Fruit fly (Drosophila melanogaster): ENCODE measurements around the gene MagR.
A peak's percentile ranks its signal among the peaks of the same experiment; 100 is the strongest.

Gene MagR

DNA sequence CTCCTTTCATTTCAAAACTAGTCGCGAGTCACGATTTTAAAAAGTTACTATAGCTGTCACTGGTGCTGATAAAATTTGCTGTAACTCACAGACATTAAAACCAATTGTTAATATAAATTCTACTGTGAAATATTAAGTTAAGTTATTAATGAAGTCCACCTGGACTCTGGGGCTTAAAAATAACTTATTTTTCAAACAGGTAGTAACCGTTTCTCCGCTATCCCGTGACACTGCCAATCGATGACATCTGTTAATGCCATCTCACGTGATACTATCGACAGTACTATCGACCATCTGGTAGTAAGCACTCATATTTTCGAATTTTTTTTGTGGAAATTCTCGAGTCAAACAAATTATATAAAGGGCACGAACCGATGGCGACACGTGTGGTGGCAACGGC lies at the start of gene MagR, which contains the start of gene CG12379:
Gene MagR (plus strand): TSS at position 276 of the 400 bp plus-strand sequence.
Gene CG12379 (minus strand): TSS at position 2 of the 400 bp plus-strand sequence.
- TF ChIP-seq noc (tag; optimal IDR thresholded peaks at IDR 0.05), result peak; percentile 76

DNA sequence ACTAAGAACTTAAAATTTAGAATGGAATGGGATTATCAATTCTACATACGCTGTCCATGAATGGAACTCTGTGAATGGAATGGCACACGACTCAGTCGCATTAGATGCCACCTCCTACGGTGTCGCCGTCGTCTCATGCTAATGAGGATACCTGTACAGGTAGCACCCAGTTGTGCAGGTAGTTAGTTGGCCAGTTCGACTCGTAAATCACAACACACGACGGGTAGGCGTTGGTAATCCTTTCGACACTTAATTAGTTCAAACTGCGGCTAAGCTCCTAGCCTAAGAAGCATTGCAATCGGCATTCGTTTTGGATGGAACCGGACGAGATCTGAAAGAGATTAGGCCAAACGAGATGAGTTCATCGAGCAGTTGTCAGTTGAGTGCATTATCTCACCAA lies 49.7 kb upstream of the MagR start:
- TF ChIP-seq noc (tag; optimal IDR thresholded peaks at IDR 0.05), result no peak

DNA sequence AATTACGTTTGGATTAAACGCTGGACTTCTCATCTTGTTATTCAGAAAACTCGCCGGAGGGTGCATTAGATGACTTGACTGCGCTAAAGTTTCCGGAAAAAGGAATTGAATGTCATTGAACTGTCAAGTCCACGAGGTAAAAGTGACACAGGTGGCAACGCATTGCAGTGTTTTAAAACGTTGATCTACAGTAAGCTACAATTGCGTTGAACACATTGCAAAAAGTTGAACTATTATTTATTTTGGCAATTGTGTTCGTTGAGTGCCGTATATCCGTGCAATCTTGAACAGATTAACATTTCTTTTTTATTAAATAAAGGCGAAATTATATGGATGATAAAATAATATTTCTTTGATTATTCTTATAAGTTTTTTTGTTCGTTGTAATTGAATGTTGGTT lies 45.3 kb upstream of the MagR start, which contains the start of gene CG15599:
Gene CG15599 (minus strand): TSS at position 101 of the 400 bp plus-strand sequence.
- no peak for TF ChIP-seq noc (tag; optimal IDR thresholded peaks at IDR 0.05)

DNA sequence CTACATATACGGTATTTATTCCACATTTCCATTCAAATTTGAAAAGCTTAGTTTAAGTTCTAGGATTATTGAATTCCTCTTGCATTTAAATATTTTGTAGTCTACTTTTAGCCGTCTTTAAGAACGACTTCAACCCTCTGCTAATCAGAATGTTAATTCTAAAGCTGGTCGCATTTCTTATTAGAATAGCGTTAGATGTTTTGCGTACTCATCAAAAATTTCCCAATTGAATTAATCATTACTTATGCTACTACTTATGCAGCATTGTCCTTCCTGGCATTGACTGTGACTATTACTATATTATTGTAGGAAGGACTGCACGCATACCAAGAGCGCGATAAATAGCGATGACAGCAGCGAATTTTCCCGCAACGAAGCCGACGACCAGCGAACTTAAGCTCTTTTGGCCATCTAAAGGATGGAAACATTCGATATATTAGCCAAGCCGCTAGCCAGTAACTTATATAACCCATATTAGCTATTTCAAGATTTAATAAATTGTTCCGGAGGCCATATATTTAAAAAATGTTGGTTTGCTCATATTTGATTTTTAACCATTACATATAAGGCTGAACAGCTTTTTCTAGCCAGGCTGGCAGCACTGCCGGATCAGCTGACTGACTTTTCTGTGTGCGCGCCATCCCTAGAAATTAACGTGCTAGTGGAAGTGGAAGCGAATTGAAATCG lies 37.1 kb upstream of the MagR start, which contains the start of gene CG8128:
Gene CG8128 (plus strand): TSS at position 641 of the 687 bp plus-strand sequence.
- TF ChIP-seq noc (tag; optimal IDR thresholded peaks at IDR 0.05), result no peak

DNA sequence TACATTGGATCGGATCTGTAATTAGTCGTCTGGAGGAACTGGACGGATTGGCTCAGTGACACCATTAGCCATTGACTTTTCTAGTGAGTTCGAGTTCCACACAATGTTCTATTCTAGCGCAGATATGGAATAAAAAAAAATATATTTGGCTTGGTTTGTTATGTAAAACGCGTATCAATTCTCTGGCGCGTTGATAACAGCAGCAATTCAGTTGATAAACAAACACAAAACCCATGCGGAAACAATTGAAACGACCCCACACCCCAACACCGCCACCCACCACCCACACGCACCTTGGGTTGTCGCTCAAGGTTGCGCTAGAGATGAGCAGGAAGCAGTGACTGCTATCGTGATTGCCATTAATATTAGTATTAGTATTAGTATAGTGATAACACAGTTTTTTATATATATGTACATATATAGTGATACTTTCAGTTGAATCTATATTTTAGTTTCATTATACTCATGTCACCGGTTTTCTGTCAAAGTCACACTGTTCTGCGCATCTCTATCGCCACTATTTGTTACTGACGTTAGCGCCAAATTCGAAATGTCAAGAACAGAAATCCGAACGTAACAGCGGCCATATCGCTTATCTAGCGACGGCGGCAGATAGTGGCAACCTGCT lies 36.4 kb upstream of the MagR start:
- TF ChIP-seq noc (tag; optimal IDR thresholded peaks at IDR 0.05), result peak; percentile 94

DNA sequence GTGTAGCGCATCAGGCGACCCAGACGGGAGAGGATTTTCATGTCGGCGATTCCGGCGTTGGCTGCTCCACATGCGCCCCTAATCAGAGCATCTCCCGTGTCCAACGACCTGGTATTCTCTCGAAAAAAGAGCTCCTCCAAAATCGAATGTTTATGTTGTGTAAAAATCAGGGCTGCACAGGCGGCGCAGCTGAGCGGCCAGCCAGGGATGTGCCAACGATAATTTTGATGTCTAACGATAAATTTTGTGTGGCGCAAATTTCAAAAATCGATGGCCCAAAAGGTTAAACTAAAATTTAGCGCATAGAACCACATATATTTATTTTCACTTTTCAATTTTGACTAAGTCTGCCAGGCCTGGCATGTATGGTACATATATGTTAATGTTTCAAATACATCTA lies 33.0 kb upstream of the MagR start, which contains the start of gene CG9240:
Gene CG9240 (minus strand): TSS at position 213 of the 400 bp plus-strand sequence.
- TF ChIP-seq noc (tag; optimal IDR thresholded peaks at IDR 0.05), result no peak

DNA sequence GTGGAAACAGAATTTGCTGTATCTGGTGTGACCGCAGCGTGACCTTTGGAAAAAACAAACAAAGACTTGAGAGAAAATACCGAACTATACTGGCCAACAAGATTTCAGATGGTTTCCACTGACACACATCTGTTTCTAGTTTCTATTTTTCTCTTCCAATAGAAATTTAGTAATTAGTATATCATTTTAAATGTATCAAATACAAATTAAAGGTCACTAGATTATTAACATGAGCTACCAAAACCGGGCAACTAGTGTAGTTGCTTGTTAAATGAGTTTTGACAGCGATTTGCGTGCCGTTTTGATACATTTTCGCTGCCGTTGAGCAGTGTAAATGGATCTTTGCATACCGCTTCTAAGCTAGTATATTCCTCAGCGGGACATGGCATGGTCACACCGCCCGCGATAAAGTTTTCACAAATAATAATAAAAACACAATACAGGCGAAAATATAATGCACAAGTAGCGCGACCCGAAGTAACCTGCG lies 30.3 kb upstream of the MagR start, which contains the start of the genes Pis and Hap40:
Gene Pis (minus strand): TSS at position 51 of the 487 bp plus-strand sequence.
Gene Hap40 (plus strand): TSS at position 406 of the 487 bp plus-strand sequence.
- TF ChIP-seq noc (tag; optimal IDR thresholded peaks at IDR 0.05), result peak; percentile 38

DNA sequence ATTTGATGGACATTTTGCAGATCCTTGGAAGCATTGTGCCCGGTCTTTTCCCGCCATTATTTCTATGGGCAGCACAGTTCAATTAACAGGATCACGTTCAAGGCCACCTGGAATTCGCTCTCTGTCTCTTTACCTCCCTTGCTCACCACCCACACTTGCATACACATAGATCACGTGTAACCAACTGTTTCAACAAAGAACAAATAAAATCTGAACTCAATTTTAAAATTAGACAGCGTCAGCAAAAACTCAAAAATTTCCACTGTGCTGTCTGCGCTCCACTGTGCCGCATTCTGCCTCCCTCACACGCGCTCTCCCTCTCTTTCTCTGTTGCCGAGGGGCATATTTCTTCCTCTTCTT lies 24.5 kb upstream of the MagR start:
- TF ChIP-seq noc (tag; optimal IDR thresholded peaks at IDR 0.05), result no peak

DNA sequence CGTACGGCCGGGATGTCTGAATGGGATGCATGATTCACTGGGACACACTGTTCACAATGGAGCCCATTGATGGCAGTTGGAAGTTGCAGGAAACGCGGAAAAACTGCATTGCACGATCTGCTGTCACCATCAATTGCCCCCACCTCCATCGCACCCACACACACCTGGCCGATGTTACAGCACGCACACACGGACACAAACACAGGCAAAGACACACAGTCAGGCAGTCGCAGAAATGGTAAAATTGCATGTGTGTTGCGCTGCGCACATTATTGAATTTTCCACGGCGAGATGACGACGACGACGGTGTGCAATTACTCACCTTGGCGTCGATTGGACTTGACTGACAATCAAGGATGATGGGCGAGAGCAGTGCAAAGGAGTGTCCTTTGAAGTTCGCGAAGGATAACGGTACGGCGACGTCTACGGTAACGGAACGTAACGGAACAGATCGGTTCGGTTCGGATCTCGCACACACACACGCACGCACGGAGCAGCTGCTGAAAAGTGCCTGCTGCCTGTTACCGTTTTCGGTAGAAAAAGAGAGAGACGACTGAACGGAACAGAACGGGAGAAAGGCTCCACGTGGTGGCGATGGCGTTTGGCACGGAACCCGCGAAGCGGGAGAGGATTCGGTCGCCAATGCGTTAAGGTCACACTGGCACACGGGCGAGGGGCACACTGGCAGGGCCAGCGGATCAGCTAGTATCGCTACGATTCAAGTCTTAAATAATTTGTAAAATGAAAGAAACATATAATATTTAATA lies 23.9 kb upstream of the MagR start, which contains the start of the genes CG9281 and CG15601:
Gene CG9281 (minus strand): TSS at position 556 of the 767 bp plus-strand sequence.
Gene CG15601 (plus strand): TSS at position 664 of the 767 bp plus-strand sequence.
- TF ChIP-seq noc (tag; optimal IDR thresholded peaks at IDR 0.05), result no peak

DNA sequence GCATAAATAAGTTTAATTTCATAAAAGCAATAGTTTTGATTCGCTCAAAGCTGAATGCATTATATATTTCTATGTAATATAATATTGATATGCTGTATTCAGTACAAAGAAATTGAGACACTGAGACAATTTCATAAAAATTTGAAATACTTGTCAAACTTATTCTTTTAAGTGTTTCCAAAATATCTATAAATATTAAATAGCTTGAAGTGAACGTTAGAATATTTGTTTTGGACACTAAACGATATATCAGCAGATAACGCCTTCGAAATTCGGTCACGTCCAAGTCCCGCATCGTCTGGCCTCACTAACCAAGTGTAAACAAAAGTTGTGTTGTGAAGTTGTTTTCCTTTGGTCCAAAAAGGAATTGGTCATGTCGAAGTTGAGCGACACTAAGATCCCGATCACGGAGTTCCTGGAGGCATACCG lies 23.3 kb upstream of the MagR start:
- no peak for TF ChIP-seq noc (tag; optimal IDR thresholded peaks at IDR 0.05)

DNA sequence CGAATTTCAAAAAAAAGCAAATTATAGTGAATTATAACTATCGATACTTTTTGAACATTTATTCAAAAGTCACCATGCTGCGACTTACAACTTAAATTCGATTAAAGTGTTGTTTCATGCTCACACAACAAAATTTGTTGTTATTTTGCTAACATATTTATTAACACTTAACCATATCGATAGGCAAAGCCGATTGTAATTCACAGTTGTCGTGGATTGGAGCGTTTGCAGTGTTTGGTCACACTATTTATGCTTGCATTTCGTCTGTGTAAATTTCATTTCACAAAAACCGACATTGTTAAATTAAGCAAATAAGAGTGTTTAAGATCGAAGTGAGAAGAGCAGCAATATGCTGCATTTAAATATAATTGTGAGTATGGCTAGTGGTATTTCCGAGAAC lies 21.7 kb upstream of the MagR start, which contains the start of gene HUWE1:
Gene HUWE1 (plus strand): TSS at position 220 of the 400 bp plus-strand sequence.
- no peak for TF ChIP-seq noc (tag; optimal IDR thresholded peaks at IDR 0.05)

DNA sequence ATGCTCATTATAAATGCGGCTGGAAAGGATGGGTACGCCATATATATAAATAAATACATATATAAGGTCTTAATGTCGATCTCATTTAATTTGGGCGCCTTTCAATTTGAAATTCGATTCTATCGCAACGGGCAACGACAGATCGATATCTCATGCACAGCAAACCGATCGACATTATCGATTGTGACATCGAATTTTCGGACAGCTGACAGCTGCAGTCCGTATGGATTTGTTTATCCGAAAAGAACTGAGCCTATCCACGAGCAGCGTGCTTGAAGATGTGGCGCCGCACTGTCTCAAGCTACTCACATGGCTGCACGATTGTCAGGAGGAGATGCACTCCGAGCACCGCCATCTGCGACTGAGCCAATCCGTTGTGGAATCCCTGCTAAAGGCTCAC lies 2.1 kb upstream of the MagR start, which contains the start of gene CG8191:
Gene CG8191 (plus strand): TSS at position 211 of the 400 bp plus-strand sequence.
- no peak for TF ChIP-seq noc (tag; optimal IDR thresholded peaks at IDR 0.05)

DNA sequence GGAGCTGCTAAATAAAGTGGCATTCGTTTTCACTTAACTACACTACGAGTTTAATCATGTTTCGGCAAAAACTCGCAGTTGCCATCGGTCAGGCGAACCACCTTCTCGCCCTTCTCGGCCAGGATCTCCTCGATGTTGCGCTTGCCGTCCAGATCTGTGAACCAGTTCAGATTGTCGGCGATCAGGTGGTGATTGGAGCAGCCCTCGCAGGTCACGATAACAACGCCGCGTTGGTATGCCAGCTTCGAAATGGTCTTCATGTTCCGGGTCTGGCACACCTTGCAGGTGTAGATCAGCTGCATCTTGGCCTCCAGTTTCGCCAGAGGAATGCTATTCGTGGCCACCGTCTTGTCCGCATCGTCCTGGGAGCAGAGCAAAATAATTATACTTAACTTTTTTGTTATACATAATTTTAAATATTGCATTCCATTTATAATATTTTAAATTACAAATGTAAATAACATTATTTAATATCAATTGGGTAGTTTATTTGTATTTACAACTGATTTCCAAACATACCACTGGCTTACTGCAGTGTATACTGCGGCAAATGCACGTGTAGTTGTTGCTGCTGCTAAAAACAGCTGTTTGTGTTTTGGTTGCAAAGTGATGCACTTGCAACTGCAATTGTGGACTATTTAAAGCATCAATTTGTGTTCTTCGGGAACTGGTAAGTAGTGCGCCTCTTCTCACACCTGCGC lies 728 bp upstream of the MagR start:
- TF ChIP-seq noc (tag; optimal IDR thresholded peaks at IDR 0.05), result no peak

DNA sequence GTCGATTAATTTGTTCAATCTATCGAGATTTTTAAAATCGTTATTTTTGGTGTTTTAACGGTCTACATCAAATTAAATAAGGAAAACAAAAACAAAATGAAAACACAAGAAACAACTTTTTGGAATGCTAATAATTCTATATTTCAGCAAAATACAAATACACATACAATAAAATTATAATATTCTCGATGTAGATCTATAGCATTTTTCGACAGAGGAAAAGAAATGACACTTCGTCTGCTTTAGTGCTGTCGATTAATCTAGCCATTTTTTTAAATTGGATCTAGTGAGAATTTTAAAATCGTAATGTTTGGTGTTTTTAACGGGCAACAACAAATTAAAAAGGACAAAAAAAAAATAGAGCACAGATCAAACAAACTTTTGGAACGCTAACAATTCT lies 3.0 kb downstream of the MagR start, which contains the start of gene Arp6:
Gene Arp6 (minus strand): TSS at position 11 of the 400 bp plus-strand sequence.
- no peak for TF ChIP-seq noc (tag; optimal IDR thresholded peaks at IDR 0.05)

All from whole organism, larva.